Fruit fly (Drosophila melanogaster): ENCODE measurements around the gene CG5446.

dm6 chr2L:12468813-12469212 lies 41.3 kb upstream of the CG5446 start:
- TF ChIP-seq kay (GFP tag; ENCODE audit: borderline replicate concordance) = no peak
- TF ChIP-seq Clk (GFP tag; optimal IDR thresholded peaks at IDR 0.05) = no peak
- TF ChIP-seq bab1 (GFP tag; optimal IDR thresholded peaks at IDR 0.05) = no peak
- TF ChIP-seq Mnt (GFP tag; optimal IDR thresholded peaks at IDR 0.05) = no peak
- TF ChIP-seq cnc (optimal IDR thresholded peaks at IDR 0.05) = no peak
- no peak for TF ChIP-seq CG1620 (GFP tag; optimal IDR thresholded peaks at IDR 0.05)
- no peak for TF ChIP-seq tj (GFP tag; optimal IDR thresholded peaks at IDR 0.05)
- no peak for TF ChIP-seq CG7045 (GFP tag; optimal IDR thresholded peaks at IDR 0.05)
- no peak for TF ChIP-seq Crg-1 (GFP tag; optimal IDR thresholded peaks at IDR 0.05)
- TF ChIP-seq pad (GFP tag; optimal IDR thresholded peaks at IDR 0.05) = no peak
- TF ChIP-seq CG5204 (GFP tag; optimal IDR thresholded peaks at IDR 0.05) = no peak
- TF ChIP-seq CG33017 (tag; optimal IDR thresholded peaks at IDR 0.05) = no peak
- TF ChIP-seq CG7101 (tag; optimal IDR thresholded peaks at IDR 0.05) = no peak
- no peak for TF ChIP-seq Hr96 (GFP tag; optimal IDR thresholded peaks at IDR 0.05)
